Fruit fly (Drosophila melanogaster) whole organism, embryonic: ENCODE measurements around the gene Fatp1.
A peak's percentile ranks its signal among the peaks of the same experiment; 100 is the strongest.

ENCODE experiments used
- CG10366 ChIP-seq: fragments of 200-800 bp; sonication (Bioruptor generic); IDR thresholded peaks from 2 replicates; pipeline ENCODE4 v1.3.6; 2022; ENCODE audit warnings: missing biosample characterization, missing genetic modification characterization
- CG10462 ChIP-seq: fragments of 200-800 bp; sonication (Bioruptor generic); optimal IDR thresholded peaks from 2 replicates; lab custom pipeline; 2016; ENCODE audit warnings: missing biosample characterization, missing genetic modification characterization
- CG11695 ChIP-seq: fragments of 200-800 bp; sonication (Bioruptor generic); IDR thresholded peaks from 3 replicates; pipeline ENCODE4 v1.3.6; 2022; ENCODE audit warnings: missing biosample characterization, missing genetic modification characterization
- CG12155 ChIP-seq: fragments of 200-800 bp; sonication (Bioruptor generic); optimal IDR thresholded peaks from 3 replicates; lab custom pipeline; 2016; ENCODE audit warnings: missing biosample characterization, missing genetic modification characterization
- CG12219 ChIP-seq: fragments of 200-800 bp; sonication (Bioruptor generic); optimal IDR thresholded peaks from 3 replicates; lab custom pipeline; 2018; ENCODE audit warnings: missing biosample characterization, mild to moderate bottlenecking, missing genetic modification characterization
- CG12236 ChIP-seq: fragments of 200-800 bp; sonication (Bioruptor generic); optimal IDR thresholded peaks from 2 replicates; lab custom pipeline; 2016; ENCODE audit warnings: missing biosample characterization, missing genetic modification characterization
- CG12769 ChIP-seq: fragments of 200-800 bp; sonication (Bioruptor generic); optimal IDR thresholded peaks from 2 replicates; lab custom pipeline; 2019; ENCODE audit warnings: missing biosample characterization, mild to moderate bottlenecking, missing genetic modification characterization, moderate library complexity
- CG13775 ChIP-seq: fragments of 200-800 bp; sonication (Bioruptor generic); optimal IDR thresholded peaks from 3 replicates; lab custom pipeline; 2017; ENCODE audit warnings: missing biosample characterization, mild to moderate bottlenecking, missing genetic modification characterization
- CG14441 ChIP-seq: fragments of 200-800 bp; sonication (Bioruptor generic); IDR thresholded peaks from 2 replicates; pipeline ENCODE4 v1.3.6; 2022; ENCODE audit warnings: missing biosample characterization, missing genetic modification characterization
- CG15601 ChIP-seq: fragments of 200-800 bp; sonication (Bioruptor generic); optimal IDR thresholded peaks from 3 replicates; lab custom pipeline; 2019; ENCODE audit warnings: missing biosample characterization, mild to moderate bottlenecking, missing genetic modification characterization, moderate library complexity
- CG15696 ChIP-seq: fragments of 200-800 bp; sonication (Bioruptor generic); optimal IDR thresholded peaks from 2 replicates; lab custom pipeline; 2019; ENCODE audit warnings: missing biosample characterization, mild to moderate bottlenecking, missing genetic modification characterization, moderate library complexity
- CG1603 ChIP-seq: fragments of 200-800 bp; sonication (Bioruptor generic); optimal IDR thresholded peaks from 2 replicates; lab custom pipeline; 2019; ENCODE audit warnings: missing biosample characterization, mild to moderate bottlenecking, missing genetic modification characterization, moderate library complexity
- CG1647 ChIP-seq: fragments of 200-800 bp; sonication (Bioruptor generic); optimal IDR thresholded peaks from 3 replicates; lab custom pipeline; 2016; ENCODE audit warnings: missing biosample characterization, missing genetic modification characterization
- CG18764 ChIP-seq: fragments of 200-800 bp; sonication (Bioruptor generic); optimal IDR thresholded peaks from 3 replicates; lab custom pipeline; 2016; ENCODE audit warnings: missing biosample characterization, missing genetic modification characterization
- CG31224 ChIP-seq: fragments of 200-800 bp; sonication (Bioruptor generic); IDR thresholded peaks from 2 replicates; pipeline ENCODE4 v1.3.6; 2022; ENCODE audit warnings: missing biosample characterization, missing genetic modification characterization
- CG3838 ChIP-seq: fragments of 200-800 bp; sonication (Bioruptor generic); optimal IDR thresholded peaks from 3 replicates; lab custom pipeline; 2016; ENCODE audit warnings: missing biosample characterization, missing genetic modification characterization
- CG9609 ChIP-seq: fragments of 200-800 bp; sonication (Bioruptor generic); optimal IDR thresholded peaks from 3 replicates; lab custom pipeline; 2016; ENCODE audit warnings: missing biosample characterization, missing genetic modification characterization
- CHES-1-like ChIP-seq: fragments of 200-800 bp; sonication (Bioruptor generic); optimal IDR thresholded peaks from 2 replicates; lab custom pipeline; 2016; ENCODE audit warnings: missing biosample characterization, missing genetic modification characterization
- D19B ChIP-seq: fragments of 200-800 bp; sonication (Bioruptor generic); optimal IDR thresholded peaks from 2 replicates; lab custom pipeline; 2017; ENCODE audit warnings: missing biosample characterization, mild to moderate bottlenecking, missing genetic modification characterization
- Dip2 ChIP-seq: fragments of 200-800 bp; sonication (Bioruptor generic); IDR thresholded peaks from 2 replicates; pipeline ENCODE4 v1.3.6; 2022; ENCODE audit warnings: missing biosample characterization, missing genetic modification characterization
- Ets97D ChIP-seq: fragments of 200-800 bp; sonication (Bioruptor generic); optimal IDR thresholded peaks from 3 replicates; lab custom pipeline; 2016; ENCODE audit warnings: missing biosample characterization, missing genetic modification characterization
- HLH3B ChIP-seq: fragments of 200-800 bp; sonication (Bioruptor generic); IDR thresholded peaks from 2 replicates; pipeline ENCODE4 v1.3.6; 2022; ENCODE audit warnings: missing biosample characterization, missing genetic modification characterization
- Optix ChIP-seq: fragments of 200-800 bp; sonication (Bioruptor generic); IDR thresholded peaks from 3 replicates; pipeline ENCODE4 v1.3.6; 2022; ENCODE audit warnings: missing biosample characterization, missing genetic modification characterization
- Pdp1 ChIP-seq, 2 experiments: fragments of 200-800 bp; sonication (Bioruptor generic); optimal IDR thresholded peaks; 3 replicates each; lab custom pipeline; 2016; ENCODE audit warnings: missing biosample characterization in 2 of 2, missing genetic modification characterization in 2 of 2, mild to moderate bottlenecking in 1 of 2, moderate library complexity in 1 of 2
- Six4 ChIP-seq: fragments of 200-800 bp; sonication (Bioruptor generic); optimal IDR thresholded peaks from 2 replicates; lab custom pipeline; 2016; ENCODE audit warnings: missing biosample characterization, missing genetic modification characterization
- Sox102F ChIP-seq: fragments of 200-800 bp; sonication (Bioruptor generic); optimal IDR thresholded peaks from 2 replicates; lab custom pipeline; 2018; ENCODE audit warnings: missing biosample characterization, mild to moderate bottlenecking, missing genetic modification characterization, moderate library complexity
- Ssrp ChIP-seq: fragments of 200-800 bp; sonication (Bioruptor generic); optimal IDR thresholded peaks from 2 replicates; lab custom pipeline; 2018; ENCODE audit warnings: missing biosample characterization, mild to moderate bottlenecking, missing genetic modification characterization, moderate library complexity
- Vsx1 ChIP-seq: fragments of 200-800 bp; sonication (Bioruptor generic); optimal IDR thresholded peaks from 2 replicates; lab custom pipeline; 2017; ENCODE audit warnings: missing biosample characterization, mild to moderate bottlenecking, missing genetic modification characterization, missing genetic modification reagents
- Xrp1 ChIP-seq: fragments of 200-800 bp; sonication (Bioruptor generic); IDR thresholded peaks from 2 replicates; pipeline ENCODE4 v1.3.6; 2022; ENCODE audit warnings: missing biosample characterization, missing genetic modification characterization
- bsh ChIP-seq, 2 experiments: fragments of 200-800 bp; sonication (Bioruptor generic); optimal IDR thresholded peaks; 2 replicates each; lab custom pipeline; 2017 to 2018; ENCODE audit warnings: mild to moderate bottlenecking in 2 of 2, missing biosample characterization in 2 of 2, missing genetic modification characterization in 2 of 2, moderate library complexity in 1 of 2
- croc ChIP-seq: fragments of 200-800 bp; sonication (Bioruptor generic); conservative IDR thresholded peaks from 3 replicates; pipeline ENCODE4 v1.3.6; 2022; ENCODE audit warnings: missing biosample characterization, missing genetic modification characterization
- danr ChIP-seq: fragments of 200-800 bp; sonication (Bioruptor generic); IDR thresholded peaks from 2 replicates; pipeline ENCODE4 v1.3.6; 2022; ENCODE audit warnings: missing biosample characterization, missing genetic modification characterization
- dmrt99B ChIP-seq: fragments of 200-800 bp; sonication (Bioruptor generic); optimal IDR thresholded peaks from 2 replicates; lab custom pipeline; 2018; ENCODE audit warnings: missing biosample characterization, mild to moderate bottlenecking, missing genetic modification characterization, moderate library complexity
- fd102C ChIP-seq: fragments of 200-800 bp; sonication (Bioruptor generic); optimal IDR thresholded peaks from 2 replicates; lab custom pipeline; 2018; ENCODE audit warnings: missing biosample characterization, mild to moderate bottlenecking, missing genetic modification characterization, moderate library complexity
- fd96Cb ChIP-seq: fragments of 200-800 bp; sonication (Bioruptor generic); optimal IDR thresholded peaks from 2 replicates; lab custom pipeline; 2018; ENCODE audit warnings: missing biosample characterization, mild to moderate bottlenecking, missing genetic modification characterization, moderate library complexity
- gcm ChIP-seq: fragments of 200-800 bp; sonication (Bioruptor generic); optimal IDR thresholded peaks from 2 replicates; lab custom pipeline; 2019; ENCODE audit warnings: missing biosample characterization, mild to moderate bottlenecking, missing genetic modification characterization, moderate library complexity
- gem ChIP-seq: fragments of 200-800 bp; sonication (Bioruptor generic); optimal IDR thresholded peaks from 2 replicates; lab custom pipeline; 2019; ENCODE audit warnings: missing biosample characterization, mild to moderate bottlenecking, missing genetic modification characterization, moderate library complexity
- gt ChIP-seq: fragments of 200-800 bp; sonication (Bioruptor generic); IDR thresholded peaks from 2 replicates; pipeline ENCODE4 v1.3.6; 2022; ENCODE audit warnings: missing biosample characterization, missing genetic modification characterization
- her ChIP-seq: fragments of 200-800 bp; sonication (Bioruptor generic); optimal IDR thresholded peaks from 2 replicates; lab custom pipeline; 2016; ENCODE audit warnings: missing biosample characterization, missing genetic modification characterization
- hkb ChIP-seq, 2 experiments: fragments of 200-800 bp in 1 of 2; fragments of >200 bp in 1 of 2; sonication (Bioruptor generic) in 1 of 2; IDR thresholded peaks in 1 of 2; optimal IDR thresholded peaks in 1 of 2; 2 replicates each; pipeline versions ENCODE4 v1.3.6 to Lab custom; 2017 to 2022; ENCODE audit warnings: missing biosample characterization in 1 of 2, missing genetic modification characterization in 1 of 2
- kah ChIP-seq: fragments of 200-800 bp; sonication (Bioruptor generic); optimal IDR thresholded peaks from 2 replicates; lab custom pipeline; 2018; ENCODE audit warnings: missing biosample characterization, mild to moderate bottlenecking, missing genetic modification characterization
- lola ChIP-seq, 3 experiments: fragments of >200 bp in 2 of 3; fragments of 200-800 bp in 1 of 3; sonication (Bioruptor generic) in 1 of 3; optimal IDR thresholded peaks; 2 replicates each; lab custom pipeline; 2017 to 2019; ENCODE audit warnings: missing biosample characterization in 3 of 3, missing genetic modification characterization in 3 of 3, mild to moderate bottlenecking in 1 of 3, moderate library complexity in 1 of 3
- mirr ChIP-seq: fragments of 200-800 bp; sonication (Bioruptor generic); optimal IDR thresholded peaks from 3 replicates; lab custom pipeline; 2018; ENCODE audit warnings: missing biosample characterization, mild to moderate bottlenecking, missing genetic modification characterization
- psq ChIP-seq: fragments of 200-800 bp; sonication (Bioruptor generic); optimal IDR thresholded peaks from 2 replicates; lab custom pipeline; 2017; ENCODE audit warnings: missing biosample characterization, missing genetic modification characterization
- repo ChIP-seq: fragments of 200-800 bp; sonication (Bioruptor generic); optimal IDR thresholded peaks from 2 replicates; lab custom pipeline; 2016; ENCODE audit warnings: missing biosample characterization, missing genetic modification characterization
- row ChIP-seq: fragments of 200-800 bp; sonication (Bioruptor generic); IDR thresholded peaks from 3 replicates; pipeline ENCODE4 v1.3.6; 2022; ENCODE audit warnings: missing biosample characterization, missing genetic modification characterization
- schlank ChIP-seq: fragments of 200-800 bp; sonication (Bioruptor generic); optimal IDR thresholded peaks from 2 replicates; lab custom pipeline; 2018; ENCODE audit warnings: missing biosample characterization, mild to moderate bottlenecking, missing genetic modification characterization
- sna ChIP-seq: fragments of 200-800 bp; sonication (Bioruptor generic); IDR thresholded peaks from 2 replicates; pipeline ENCODE4 v1.3.6; 2022; ENCODE audit warnings: missing biosample characterization, missing genetic modification characterization; ENCODE audit not compliant: partially characterized antibody
- tup ChIP-seq: fragments of 200-800 bp; sonication (Bioruptor generic); optimal IDR thresholded peaks from 2 replicates; lab custom pipeline; 2016; ENCODE audit warnings: missing biosample characterization, mild to moderate bottlenecking, missing genetic modification characterization, moderate library complexity
- unc-4 ChIP-seq: fragments of 200-800 bp; sonication (Bioruptor generic); IDR thresholded peaks from 2 replicates; pipeline ENCODE4 v1.3.6; 2022; ENCODE audit warnings: missing biosample characterization, missing genetic modification characterization; ENCODE audit not compliant: partially characterized antibody

Gene Fatp1

DNA sequence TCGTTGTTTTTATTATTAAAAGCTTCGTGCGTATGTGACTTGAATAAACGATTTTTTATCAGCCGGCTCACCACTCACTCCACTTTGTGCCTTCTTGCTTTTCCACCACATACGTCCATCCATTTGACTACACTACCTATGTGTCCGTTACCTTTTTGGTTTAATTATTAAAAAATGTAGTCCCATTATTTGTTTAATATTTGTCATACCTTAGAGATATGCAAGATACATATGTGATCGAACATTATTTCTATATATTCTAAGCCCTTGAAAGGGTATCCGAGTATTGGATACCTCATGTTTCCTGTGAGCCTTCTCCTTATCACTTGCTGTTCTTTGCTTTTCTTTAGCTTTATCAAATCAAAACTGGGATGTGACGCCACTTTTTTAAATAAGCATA is 2.2 kb upstream of the Fatp1 start (continued):
- no peak for TF ChIP-seq hkb (optimal IDR thresholded peaks at IDR 0.05; lab: Kevin White, UChicago)
- TF ChIP-seq hkb (GFP tag; IDR thresholded peaks at IDR 0.05; lab: Robert Waterston, UW), result peak; percentile 73
- TF ChIP-seq CG12219 (GFP tag; lab: Kevin White, UChicago), result peak; percentile 42
- TF ChIP-seq fd102C, result no peak
- no peak for TF ChIP-seq CG3838
- TF ChIP-seq CG10462 (GFP tag; lab: Kevin White, UChicago), result no peak
- TF ChIP-seq schlank, result peak; percentile 41
- TF ChIP-seq Sox102F (GFP tag; lab: Kevin White, UChicago), result peak; percentile 63
- peak; percentile 69 for TF ChIP-seq dmrt99B (tag; lab: Kevin White, UChicago)
- TF ChIP-seq gem, result peak; percentile 77
- peak; percentile 49 for TF ChIP-seq D19B
- TF ChIP-seq tup (GFP tag; lab: Kevin White, UChicago), result no peak
- TF ChIP-seq CG11695 (GFP tag; lab: Robert Waterston, UW), result peak; percentile 68; the same call in 2 of the 3 replicates
- no peak for TF ChIP-seq CG15696 (tag; lab: Kevin White, UChicago)
- no peak for TF ChIP-seq lola (GFP tag; optimal IDR thresholded peaks at IDR 0.05; lab: Kevin White, UChicago)
- peak in 1 of 2 experiments; percentile 52 for TF ChIP-seq bsh (GFP tag; optimal IDR thresholded peaks at IDR 0.05; lab: Kevin White, UChicago)
- TF ChIP-seq CG10366 (GFP tag; lab: Robert Waterston, UW), result peak; percentile 64
- peak; percentile 84 for TF ChIP-seq row (GFP tag; lab: Robert Waterston, UW)
- TF ChIP-seq Xrp1, result peak; percentile 74
- peak; percentile 29 for TF ChIP-seq fd96Cb
- no peak for TF ChIP-seq sna
- peak; percentile 79 for TF ChIP-seq CG14441 (GFP tag; lab: Robert Waterston, UW)
- no peak for TF ChIP-seq CG15601 (tag; lab: Kevin White, UChicago)
- TF ChIP-seq mirr (GFP tag; lab: Kevin White, UChicago), result no peak
- no peak for TF ChIP-seq repo (GFP tag; lab: Kevin White, UChicago)
- TF ChIP-seq Optix (GFP tag; lab: Robert Waterston, UW), result no peak
- no peak for TF ChIP-seq Six4 (GFP tag; lab: Kevin White, UChicago)
- TF ChIP-seq HLH3B (GFP tag; lab: Robert Waterston, UW), result peak; percentile 71
- TF ChIP-seq kah (GFP tag; lab: Kevin White, UChicago), result peak; percentile 14
- no peak for TF ChIP-seq Ets97D
- TF ChIP-seq Pdp1 (GFP tag; optimal IDR thresholded peaks at IDR 0.05; lab: Kevin White, UChicago), result peak; percentile 21 to 37
- peak; percentile 6 for TF ChIP-seq CG1647 (GFP tag; lab: Kevin White, UChicago)
- TF ChIP-seq CG18764 (GFP tag; lab: Kevin White, UChicago), result peak; percentile 2
- TF ChIP-seq Ssrp (tag; lab: Kevin White, UChicago), result peak; percentile 33
- TF ChIP-seq CG12769 (tag; lab: Kevin White, UChicago), result peak; percentile 80
- peak; percentile 29 for TF ChIP-seq Vsx1 (GFP tag; lab: Kevin White, UChicago)
- peak; percentile 4 for TF ChIP-seq CG9609 (GFP tag; lab: Kevin White, UChicago)
- TF ChIP-seq CG12155 (GFP tag; lab: Kevin White, UChicago), result peak; percentile 25
- TF ChIP-seq Dip2, result no peak
- no peak for TF ChIP-seq CG12236 (GFP tag; lab: Kevin White, UChicago)
- TF ChIP-seq croc (GFP tag; lab: Robert Waterston, UW), result no peak
- TF ChIP-seq CG31224 (GFP tag; lab: Robert Waterston, UW), result 0 out of 2 replicates have a peak, but pooled peaks have one; percentile 40
- TF ChIP-seq CHES-1-like (GFP tag; lab: Kevin White, UChicago), result peak; percentile 23
- peak; percentile 57 for TF ChIP-seq CG1603 (tag; lab: Kevin White, UChicago)
- TF ChIP-seq unc-4, result no peak
- TF ChIP-seq danr (GFP tag; lab: Robert Waterston, UW), result peak; percentile 57; the same call in 1 of the 2 replicates
- TF ChIP-seq gt (GFP tag; lab: Robert Waterston, UW), result no peak
- no peak for TF ChIP-seq her (GFP tag; lab: Kevin White, UChicago)
- TF ChIP-seq gcm (GFP tag; lab: Kevin White, UChicago), result peak; percentile 8
- no peak for TF ChIP-seq CG13775
- TF ChIP-seq psq (GFP tag; lab: Kevin White, UChicago), result no peak
